Fruit fly (Drosophila melanogaster) whole organism, embryonic: ENCODE data around the gene Nep7.

Source experiments
- ATbp ChIP-seq: fragments of 200-800 bp; sonication (Bioruptor generic); optimal IDR thresholded peaks from 2 replicates; lab custom pipeline; 2017; ENCODE audit warnings: missing biosample characterization, mild to moderate bottlenecking, missing genetic modification characterization, missing genetic modification reagents
- B-H1 ChIP-seq: fragments of 200-800 bp; sonication (Bioruptor generic); IDR thresholded peaks from 3 replicates; pipeline ENCODE4 v1.3.6; 2022; ENCODE audit warnings: missing biosample characterization, missing genetic modification characterization
- B-H2 ChIP-seq: fragments of 200-800 bp; sonication (Bioruptor generic); optimal IDR thresholded peaks from 2 replicates; lab custom pipeline; 2018; ENCODE audit warnings: missing biosample characterization, mild to moderate bottlenecking, missing genetic modification characterization
- CG11093 ChIP-seq: fragments of 200-800 bp; sonication (Bioruptor generic); IDR thresholded peaks from 3 replicates; pipeline ENCODE4 v1.3.6; 2022; ENCODE audit warnings: missing biosample characterization, missing genetic modification characterization
- CG11695 ChIP-seq: fragments of 200-800 bp; sonication (Bioruptor generic); IDR thresholded peaks from 3 replicates; pipeline ENCODE4 v1.3.6; 2022; ENCODE audit warnings: missing biosample characterization, missing genetic modification characterization
- CG12155 ChIP-seq: fragments of 200-800 bp; sonication (Bioruptor generic); optimal IDR thresholded peaks from 3 replicates; lab custom pipeline; 2016; ENCODE audit warnings: missing biosample characterization, missing genetic modification characterization
- CG12942 ChIP-seq: fragments of 200-800 bp; sonication (Bioruptor generic); optimal IDR thresholded peaks from 3 replicates; lab custom pipeline; 2016; ENCODE audit warnings: missing biosample characterization, missing genetic modification characterization
- CG13287 ChIP-seq: fragments of 200-800 bp; sonication (Bioruptor generic); IDR thresholded peaks from 2 replicates; pipeline ENCODE4 v1.3.6; 2022; ENCODE audit warnings: missing biosample characterization, missing genetic modification characterization; ENCODE audit not compliant: partially characterized antibody
- CG14441 ChIP-seq: fragments of 200-800 bp; sonication (Bioruptor generic); IDR thresholded peaks from 2 replicates; pipeline ENCODE4 v1.3.6; 2022; ENCODE audit warnings: missing biosample characterization, missing genetic modification characterization
- CG14667 ChIP-seq: fragments of 200-800 bp; sonication (Bioruptor generic); IDR thresholded peaks from 2 replicates; pipeline ENCODE4 v1.3.6; 2022; ENCODE audit warnings: missing biosample characterization, missing genetic modification characterization
- CG17361 ChIP-seq: fragments of 200-800 bp; sonication (Bioruptor generic); IDR thresholded peaks from 3 replicates; pipeline ENCODE4 v1.3.6; 2022; ENCODE audit warnings: missing biosample characterization, missing genetic modification characterization
- CG3847 ChIP-seq: fragments of 200-800 bp; sonication (Bioruptor generic); IDR thresholded peaks from 2 replicates; pipeline ENCODE4 v1.3.6; 2022; ENCODE audit warnings: missing biosample characterization, missing genetic modification characterization
- CG4730 ChIP-seq: fragments of 200-800 bp; sonication (Bioruptor generic); IDR thresholded peaks from 2 replicates; pipeline ENCODE4 v1.3.6; 2022; ENCODE audit warnings: missing biosample characterization, missing genetic modification characterization
- CG6765 ChIP-seq: fragments of 200-800 bp; sonication (Bioruptor generic); optimal IDR thresholded peaks from 3 replicates; lab custom pipeline; 2017; ENCODE audit warnings: missing biosample characterization, mild to moderate bottlenecking, missing genetic modification characterization
- CG9817 ChIP-seq: fragments of 200-800 bp; sonication (Bioruptor generic); optimal IDR thresholded peaks from 2 replicates; lab custom pipeline; 2018; ENCODE audit warnings: missing biosample characterization, mild to moderate bottlenecking, missing genetic modification characterization, moderate library complexity
- CG9932 ChIP-seq: fragments of 200-800 bp; sonication (Bioruptor generic); IDR thresholded peaks from 2 replicates; pipeline ENCODE4 v1.3.6; 2022; ENCODE audit warnings: missing biosample characterization, missing genetic modification characterization
- CoRest ChIP-seq: fragments of 200-800 bp; sonication (Bioruptor generic); optimal IDR thresholded peaks from 3 replicates; lab custom pipeline; 2018; ENCODE audit warnings: missing biosample characterization, mild to moderate bottlenecking, missing genetic modification characterization, moderate library complexity
- D19B ChIP-seq: fragments of 200-800 bp; sonication (Bioruptor generic); optimal IDR thresholded peaks from 2 replicates; lab custom pipeline; 2017; ENCODE audit warnings: missing biosample characterization, mild to moderate bottlenecking, missing genetic modification characterization
- E2f1 ChIP-seq: fragments of 200-800 bp; sonication (Bioruptor generic); IDR thresholded peaks from 2 replicates; pipeline ENCODE4 v1.3.6; 2022; ENCODE audit warnings: missing biosample characterization, missing genetic modification characterization
- Elba2 ChIP-seq: fragments of 200-800 bp; sonication (Bioruptor generic); optimal IDR thresholded peaks from 3 replicates; lab custom pipeline; 2016; ENCODE audit warnings: missing biosample characterization, missing genetic modification characterization
- HHEX ChIP-seq: fragments of 200-800 bp; sonication (Bioruptor generic); optimal IDR thresholded peaks from 3 replicates; lab custom pipeline; 2017; ENCODE audit warnings: missing biosample characterization, mild to moderate bottlenecking, missing genetic modification characterization, missing genetic modification reagents
- Hr39 ChIP-seq: fragments of >200 bp; optimal IDR thresholded peaks from 2 replicates; lab custom pipeline; 2017
- MESR4 ChIP-seq: fragments of 200-800 bp; sonication (Bioruptor generic); optimal IDR thresholded peaks from 2 replicates; lab custom pipeline; 2018; ENCODE audit warnings: missing biosample characterization, mild to moderate bottlenecking, missing genetic modification characterization, moderate library complexity
- Nf-YB ChIP-seq: fragments of 200-800 bp; sonication (Bioruptor generic); optimal IDR thresholded peaks from 3 replicates; lab custom pipeline; 2019; ENCODE audit warnings: missing biosample characterization, mild to moderate bottlenecking, missing genetic modification characterization, moderate library complexity
- NfI ChIP-seq: fragments of 200-800 bp; sonication (Bioruptor generic); optimal IDR thresholded peaks from 3 replicates; lab custom pipeline; 2018; ENCODE audit warnings: missing biosample characterization, mild to moderate bottlenecking, missing genetic modification characterization, moderate library complexity
- Oli ChIP-seq: fragments of 200-800 bp; sonication (Bioruptor generic); optimal IDR thresholded peaks from 2 replicates; lab custom pipeline; 2018; ENCODE audit warnings: missing biosample characterization, mild to moderate bottlenecking, missing genetic modification characterization, moderate library complexity
- Opbp ChIP-seq: fragments of 200-800 bp; sonication (Bioruptor generic); IDR thresholded peaks from 3 replicates; pipeline ENCODE4 v1.3.6; 2022; ENCODE audit warnings: missing biosample characterization, missing genetic modification characterization; ENCODE audit not compliant: partially characterized antibody
- PHDP ChIP-seq: fragments of 200-800 bp; sonication (Bioruptor generic); optimal IDR thresholded peaks from 3 replicates; lab custom pipeline; 2018; ENCODE audit warnings: missing biosample characterization, mild to moderate bottlenecking, missing genetic modification characterization, moderate library complexity
- Sry-δ ChIP-seq: fragments of 200-800 bp; sonication (Bioruptor generic); optimal IDR thresholded peaks from 2 replicates; lab custom pipeline; 2016; ENCODE audit warnings: missing biosample characterization, missing genetic modification characterization
- bowl ChIP-seq: fragments of 200-800 bp; sonication (Bioruptor generic); IDR thresholded peaks from 2 replicates; pipeline ENCODE4 v1.3.6; 2022; ENCODE audit warnings: missing biosample characterization, missing genetic modification characterization
- bsh ChIP-seq, 2 experiments: fragments of 200-800 bp; sonication (Bioruptor generic); optimal IDR thresholded peaks; 2 replicates each; lab custom pipeline; 2017 to 2018; ENCODE audit warnings: mild to moderate bottlenecking in 2 of 2, missing biosample characterization in 2 of 2, missing genetic modification characterization in 2 of 2, moderate library complexity in 1 of 2
- cato ChIP-seq: fragments of 200-800 bp; sonication (Bioruptor generic); optimal IDR thresholded peaks from 2 replicates; lab custom pipeline; 2016; ENCODE audit warnings: missing biosample characterization, missing genetic modification characterization, borderline replicate concordance
- chinmo ChIP-seq: fragments of 200-800 bp; sonication (Bioruptor generic); IDR thresholded peaks from 4 replicates; pipeline ENCODE4 v1.3.6; 2022; ENCODE audit warnings: missing biosample characterization, missing genetic modification characterization; ENCODE audit not compliant: partially characterized antibody
- corto ChIP-seq: fragments of 200-800 bp; sonication (Bioruptor generic); optimal IDR thresholded peaks from 2 replicates; lab custom pipeline; 2016; ENCODE audit warnings: missing biosample characterization, mild to moderate bottlenecking, missing genetic modification characterization, moderate library complexity
- cwo ChIP-seq: fragments of 200-800 bp; sonication (Bioruptor generic); optimal IDR thresholded peaks from 3 replicates; lab custom pipeline; 2017; ENCODE audit warnings: missing biosample characterization, missing genetic modification characterization, mild to moderate bottlenecking, moderate library complexity, missing genetic modification reagents
- esg ChIP-seq: fragments of 200-800 bp; sonication (Bioruptor generic); conservative IDR thresholded peaks from 2 replicates; pipeline ENCODE4 v1.3.6; 2022; ENCODE audit warnings: missing biosample characterization, missing genetic modification characterization
- gfzf ChIP-seq: fragments of 200-800 bp; sonication (Bioruptor generic); optimal IDR thresholded peaks from 2 replicates; lab custom pipeline; 2016; ENCODE audit warnings: missing biosample characterization, mild to moderate bottlenecking, missing genetic modification characterization, moderate library complexity
- lab ChIP-seq: fragments of 200-800 bp; sonication (Bioruptor generic); optimal IDR thresholded peaks from 3 replicates; lab custom pipeline; 2017; ENCODE audit warnings: missing biosample characterization, missing genetic modification characterization, mild to moderate bottlenecking, moderate library complexity, missing genetic modification reagents
- lbe ChIP-seq: fragments of 200-800 bp; sonication (Bioruptor generic); optimal IDR thresholded peaks from 2 replicates; lab custom pipeline; 2016; ENCODE audit warnings: missing biosample characterization, mild to moderate bottlenecking, missing genetic modification characterization
- nerfin-2 ChIP-seq: fragments of 200-800 bp; sonication (Bioruptor generic); IDR thresholded peaks from 2 replicates; pipeline ENCODE4 v1.3.6; 2022; ENCODE audit warnings: missing biosample characterization, missing genetic modification characterization; ENCODE audit not compliant: partially characterized antibody
- p53 ChIP-seq: fragments of 200-800 bp; sonication (Bioruptor generic); optimal IDR thresholded peaks from 2 replicates; lab custom pipeline; 2016; ENCODE audit warnings: missing biosample characterization, missing genetic modification characterization
- pho ChIP-seq: fragments of 200-800 bp; sonication (Bioruptor generic); optimal IDR thresholded peaks from 2 replicates; lab custom pipeline; 2016; ENCODE audit warnings: missing biosample characterization, missing genetic modification characterization
- psq ChIP-seq: fragments of 200-800 bp; sonication (Bioruptor generic); optimal IDR thresholded peaks from 2 replicates; lab custom pipeline; 2017; ENCODE audit warnings: missing biosample characterization, missing genetic modification characterization
- slbo ChIP-seq: fragments of 200-800 bp; sonication (Bioruptor generic); IDR thresholded peaks from 2 replicates; pipeline ENCODE4 v1.3.6; 2022; ENCODE audit warnings: missing biosample characterization, missing genetic modification characterization
- sug ChIP-seq: fragments of 200-800 bp; optimal IDR thresholded peaks from 2 replicates; lab custom pipeline; 2019; ENCODE audit warnings: missing biosample characterization, mild to moderate bottlenecking, missing genetic modification characterization, moderate library complexity
- tgo ChIP-seq: fragments of 200-800 bp; sonication (Bioruptor generic); IDR thresholded peaks from 3 replicates; pipeline ENCODE4 v1.3.6; 2022; ENCODE audit warnings: missing biosample characterization, missing genetic modification characterization
- trem ChIP-seq: fragments of 200-800 bp; optimal IDR thresholded peaks from 3 replicates; lab custom pipeline; 2019; ENCODE audit warnings: missing biosample characterization, mild to moderate bottlenecking, missing genetic modification characterization, moderate library complexity
- tup ChIP-seq: fragments of 200-800 bp; sonication (Bioruptor generic); optimal IDR thresholded peaks from 2 replicates; lab custom pipeline; 2016; ENCODE audit warnings: missing biosample characterization, mild to moderate bottlenecking, missing genetic modification characterization, moderate library complexity
- unpg ChIP-seq: fragments of 200-800 bp; sonication (Bioruptor generic); optimal IDR thresholded peaks from 3 replicates; lab custom pipeline; 2018; ENCODE audit warnings: missing biosample characterization, mild to moderate bottlenecking, missing genetic modification characterization, moderate library complexity

The Nep7 gene

dm6 chr3R:27948421-27948906, 6.3 kb upstream of the Nep7 start, which contains the start of gene Gp93 (continued):
- TF ChIP-seq NfI (peak; percentile 59), p53 (GFP tag; lab: Kevin White, UChicago) (no peak), Nf-YB (GFP tag; lab: Kevin White, UChicago) (peak; percentile 16), unpg (GFP tag; lab: Kevin White, UChicago) (peak; percentile 59), CG9817 (tag; lab: Kevin White, UChicago) (peak; percentile 46), CG9932 (GFP tag; lab: Robert Waterston, UW) (peak; percentile 73), Opbp (GFP tag; lab: Robert Waterston, UW) (peak; percentile 56; the same call in 1 of the 3 replicates), cato (GFP tag; lab: Kevin White, UChicago) (peak; percentile 3), MESR4 (peak; percentile 87), B-H2 (GFP tag; lab: Kevin White, UChicago) (peak; percentile 22), CG14667 (GFP tag; lab: Robert Waterston, UW) (peak; percentile 57), trem (tag; lab: Kevin White, UChicago) (peak; percentile 29), HHEX (GFP tag; lab: Kevin White, UChicago) (peak; percentile 37), CoRest (tag; lab: Kevin White, UChicago) (peak; percentile 74), slbo (GFP tag; lab: Robert Waterston, UW) (peak; percentile 86), Oli (tag; lab: Kevin White, UChicago) (peak; percentile 62), pho (GFP tag; lab: Kevin White, UChicago) (peak; percentile 15), chinmo (GFP tag; lab: Robert Waterston, UW) (peak; percentile 60; the same call in 1 of the 4 replicates), CG3847 (GFP tag; lab: Robert Waterston, UW) (peak; percentile 49), psq (GFP tag; lab: Kevin White, UChicago) (no peak), CG13287 (peak; percentile 47; the same call in 1 of the 2 replicates), esg (peak; percentile 32; the same call in 1 of the 2 replicates), CG17361 (GFP tag; lab: Robert Waterston, UW) (peak; percentile 85), Sry-δ (GFP tag; lab: Kevin White, UChicago) (no peak), Hr39 (lab: Kevin White, UChicago) (no peak), D19B (GFP tag; lab: Kevin White, UChicago) (no peak), sug (tag; lab: Kevin White, UChicago) (peak; percentile 42), PHDP (tag; lab: Kevin White, UChicago) (no peak), corto (GFP tag; lab: Kevin White, UChicago) (no peak), B-H1 (peak; percentile 49), lab (GFP tag; lab: Kevin White, UChicago) (no peak), CG11695 (GFP tag; lab: Robert Waterston, UW) (0 out of 3 replicates have a peak, but pooled peaks have one; percentile 15), lbe (GFP tag; lab: Kevin White, UChicago) (peak; percentile 30), ATbp (GFP tag; lab: Kevin White, UChicago) (peak; percentile 26), CG4730 (GFP tag; lab: Robert Waterston, UW) (no peak), E2f1 (GFP tag; lab: Robert Waterston, UW) (no peak), CG6765 (GFP tag; lab: Kevin White, UChicago) (peak; percentile 34), tgo (peak; percentile 71; the same call in 2 of the 3 replicates), bowl (no peak), cwo (GFP tag; lab: Kevin White, UChicago) (no peak), Elba2 (GFP tag; lab: Kevin White, UChicago) (peak; percentile 6), CG14441 (peak; percentile 66), CG12942 (GFP tag; lab: Kevin White, UChicago) (peak; percentile 49), CG11093 (no peak; the same call in 2 of the 3 replicates), CG12155 (peak; percentile 16), gfzf (GFP tag; lab: Kevin White, UChicago) (peak; percentile 67), bsh (GFP tag; optimal IDR thresholded peaks at IDR 0.05; lab: Kevin White, UChicago) (peak; percentile 20 to 53), nerfin-2 (GFP tag; lab: Robert Waterston, UW) (no peak), tup (GFP tag; lab: Kevin White, UChicago) (no peak)
